Fruit fly (Drosophila melanogaster) whole organism, prepupa: ENCODE data around the gene Myo61F.

Experiments used
- CG34406 ChIP-seq: fragments of 200-800 bp; sonication (Bioruptor generic); optimal IDR thresholded peaks from 3 replicates; lab custom pipeline; 2016; ENCODE audit warnings: missing biosample characterization, missing genetic modification characterization
- CG6276 ChIP-seq: fragments of 200-800 bp; sonication (Bioruptor generic); optimal IDR thresholded peaks from 2 replicates; lab custom pipeline; 2017; ENCODE audit warnings: missing biosample characterization, mild to moderate bottlenecking, missing genetic modification characterization
- net ChIP-seq: fragments of 200-800 bp; sonication (Bioruptor generic); optimal IDR thresholded peaks from 3 replicates; lab custom pipeline; 2016; ENCODE audit warnings: missing biosample characterization, missing genetic modification characterization

DNA sequence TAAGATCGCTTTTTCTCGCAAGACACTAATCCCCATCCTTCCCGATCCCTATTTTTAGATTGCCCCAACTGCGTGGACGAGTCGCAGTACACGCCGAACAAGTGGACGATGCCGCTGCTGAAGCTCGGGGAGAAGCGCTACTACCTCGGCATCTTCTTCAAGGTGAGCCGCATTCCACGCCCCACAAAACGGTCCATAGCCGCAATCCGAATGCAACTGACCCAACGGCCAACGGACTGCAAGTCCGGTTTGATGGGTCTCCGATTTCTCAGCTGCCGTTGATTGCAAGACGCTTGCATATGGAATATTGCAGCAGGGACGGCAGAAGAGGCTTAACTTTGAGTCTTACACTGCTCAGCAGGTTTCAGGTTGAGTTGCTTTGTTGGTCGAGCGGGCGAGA is 49.3 kb upstream of the Myo61F start:
- no peak for TF ChIP-seq CG6276
- no peak for TF ChIP-seq CG34406 (GFP tag; lab: Kevin White, UChicago)
- TF ChIP-seq net (GFP tag; lab: Kevin White, UChicago): no peak
